Worm (Caenorhabditis elegans): ENCODE results near the gene str-253.

Gene str-253

ce11 chrV:2254553-2255124 is at the start of gene str-253:
str-253 (minus strand) TSS chrV:2254603.
- no peak for TF ChIP-seq B0035.1 (tag; optimal IDR thresholded peaks at IDR 0.05)
- no peak for TF ChIP-seq K11D2.4 (GFP tag; IDR thresholded peaks at IDR 0.05)
- TF ChIP-seq snpc-4 (GFP tag; optimal IDR thresholded peaks at IDR 0.05) = no peak
- no peak for TF ChIP-seq snpc-4 (tag; optimal IDR thresholded peaks at IDR 0.05)
- no peak for TF ChIP-seq cebp-1 (GFP tag; IDR thresholded peaks at IDR 0.05)
- peak; percentile 35 for TF ChIP-seq cebp-1 (tag; optimal IDR thresholded peaks at IDR 0.05)
- no peak for TF ChIP-seq nhr-27 (tag; optimal IDR thresholded peaks at IDR 0.05)
- peak; percentile 68 for TF ChIP-seq zfh-2 (GFP tag; conservative IDR thresholded peaks at IDR 0.05)
- no peak for TF ChIP-seq sea-2 (GFP tag; IDR thresholded peaks at IDR 0.05)
- no peak for TF ChIP-seq D2030.7 (GFP tag; IDR thresholded peaks at IDR 0.05)
- TF ChIP-seq dox-1 (GFP tag; IDR thresholded peaks at IDR 0.05) = no peak
- no peak for TF ChIP-seq rcor-1 (GFP tag; IDR thresholded peaks at IDR 0.05)
- TF ChIP-seq madf-6 (GFP tag; IDR thresholded peaks at IDR 0.05) = no peak

ce11 chrV:2303775-2304174 is 49.4 kb upstream of the str-253 start, which contains the start of gene irld-15:
irld-15 (minus strand) TSS chrV:2303875.
- TF ChIP-seq unc-62 (GFP tag; optimal IDR thresholded peaks at IDR 0.05) (no peak), gei-17 (GFP tag; optimal IDR thresholded peaks at IDR 0.05) (no peak), D2030.7 (GFP tag; IDR thresholded peaks at IDR 0.05) (no peak), efl-1 (GFP tag; optimal IDR thresholded peaks at IDR 0.05) (no peak), attf-6 (GFP tag; IDR thresholded peaks at IDR 0.05) (no peak), mxl-1 (tag; optimal IDR thresholded peaks at IDR 0.05) (no peak), bed-1 (GFP tag; IDR thresholded peaks at IDR 0.05) (no peak), Y53F4B.3 (GFP tag; IDR thresholded peaks at IDR 0.05) (no peak), xnd-1 (tag; optimal IDR thresholded peaks at IDR 0.05) (no peak), B0019.2 (GFP tag; conservative IDR thresholded peaks at IDR 0.05) (no peak), ztf-26 (tag; optimal IDR thresholded peaks at IDR 0.05) (no peak), ceh-100 (GFP tag; IDR thresholded peaks at IDR 0.05) (no peak), repo-1 (tag; optimal IDR thresholded peaks at IDR 0.05) (no peak), nhr-80 (tag; optimal IDR thresholded peaks at IDR 0.05) (no peak), die-1 (tag; optimal IDR thresholded peaks at IDR 0.05) (no peak), lin-35 (GFP tag; optimal IDR thresholded peaks at IDR 0.05) (no peak), let-526 (GFP tag; IDR thresholded peaks at IDR 0.05) (no peak), mes-4 (tag; optimal IDR thresholded peaks at IDR 0.05) (no peak), snpc-4 (GFP tag; optimal IDR thresholded peaks at IDR 0.05) (no peak), snpc-4 (tag; optimal IDR thresholded peaks at IDR 0.05) (no peak), attf-3 (GFP tag; conservative IDR thresholded peaks at IDR 0.05) (no peak)

DNA sequence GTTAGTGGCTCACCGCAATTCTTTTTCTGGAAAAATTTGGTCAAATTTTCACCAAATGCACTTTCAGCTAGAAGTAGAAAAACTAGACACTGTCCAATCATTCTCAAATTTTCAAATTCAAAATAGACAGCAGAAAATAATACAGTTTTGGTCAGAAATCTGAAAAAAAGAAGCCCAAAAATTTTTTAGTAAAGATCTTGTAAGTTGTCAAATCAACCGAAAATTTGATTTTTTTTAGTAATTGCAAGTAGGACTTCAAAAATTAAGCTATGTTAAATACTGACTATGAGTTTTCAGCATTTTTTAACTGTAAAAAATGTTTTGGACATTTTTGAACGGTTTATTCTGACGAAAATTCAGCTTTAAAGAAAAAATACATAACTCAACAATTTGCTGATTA is 46.5 kb upstream of the str-253 start, which contains the start of gene Y19D10B.8:
TSS of gene Y19D10B.8 (minus strand) at position 101 of the 400 bp plus-strand sequence.
- TF ChIP-seq F52B5.7 (tag; optimal IDR thresholded peaks at IDR 0.05) (no peak), Y79H2A.3 (GFP tag; conservative IDR thresholded peaks at IDR 0.05) (no peak), nhr-27 (tag; optimal IDR thresholded peaks at IDR 0.05) (no peak), hmg-20 (GFP tag; IDR thresholded peaks at IDR 0.05) (no peak), Y53G8AR.9 (GFP tag; conservative IDR thresholded peaks at IDR 0.05) (no peak), F10E7.11 (tag; optimal IDR thresholded peaks at IDR 0.05) (no peak), fkh-3 (tag; optimal IDR thresholded peaks at IDR 0.05) (no peak), mes-4 (tag; optimal IDR thresholded peaks at IDR 0.05) (no peak), ceh-100 (GFP tag; IDR thresholded peaks at IDR 0.05) (no peak), akir-1 (GFP tag; optimal IDR thresholded peaks at IDR 0.05) (no peak), Y53F4B.3 (GFP tag; IDR thresholded peaks at IDR 0.05) (no peak), ets-4 (GFP tag; optimal IDR thresholded peaks at IDR 0.05) (no peak), snpc-1.1 (tag; optimal IDR thresholded peaks at IDR 0.05; ENCODE audit: insufficient read depth) (no peak), F33H1.4 (GFP tag; IDR thresholded peaks at IDR 0.05) (no peak), aptf-3 (GFP tag; IDR thresholded peaks at IDR 0.05) (no peak), T07F8.4 (tag; optimal IDR thresholded peaks at IDR 0.05) (no peak), F39B2.1 (GFP tag; IDR thresholded peaks at IDR 0.05) (no peak)

All from whole organism, young adult.